Fruit fly (Drosophila melanogaster): ENCODE measurements around the gene CHKov1.

DNA sequence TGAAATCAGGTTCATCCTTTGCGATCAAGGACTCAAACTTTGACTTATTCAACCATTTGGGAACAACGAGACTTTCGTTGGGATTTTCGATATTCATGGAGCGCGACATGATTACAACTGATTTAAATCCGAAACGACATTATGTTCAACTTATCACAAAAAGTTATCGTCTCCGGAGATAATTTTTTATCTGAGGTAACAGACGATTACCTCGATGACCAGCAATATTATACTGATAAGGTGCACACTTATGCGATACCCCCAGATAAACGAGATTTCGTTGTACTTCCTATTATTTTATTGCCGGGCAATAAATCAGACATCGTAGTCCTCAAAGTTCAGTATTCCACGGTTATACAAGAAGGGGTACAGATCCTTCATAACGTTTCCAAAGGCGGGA lies 31.4 kb downstream of the CHKov1 start, which contains the start of gene CG31097:
- no peak for TF ChIP-seq CG8478 (optimal IDR thresholded peaks at IDR 0.05)
- TF ChIP-seq CTCF (optimal IDR thresholded peaks at IDR 0.05): no peak
